Fruit fly (Drosophila melanogaster) whole organism, pupa: ENCODE measurements around the gene Atg3.
A peak's percentile ranks its signal among the peaks of the same experiment; 100 is the strongest.

Experiments used
- CG10348 ChIP-seq: fragments of 200-800 bp; sonication (Bioruptor generic); IDR thresholded peaks from 2 replicates; pipeline ENCODE4 v1.3.6; 2022; ENCODE audit warnings: missing biosample characterization, missing genetic modification characterization
- CG12605 ChIP-seq: fragments of 200-800 bp; sonication (Bioruptor generic); IDR thresholded peaks from 2 replicates; pipeline ENCODE4 v1.3.6; 2022; ENCODE audit warnings: missing biosample characterization, missing genetic modification characterization
- CG13204 ChIP-seq: fragments of 200-800 bp; sonication (Bioruptor generic); optimal IDR thresholded peaks from 2 replicates; lab custom pipeline; 2018; ENCODE audit warnings: missing biosample characterization, mild to moderate bottlenecking, missing genetic modification characterization, moderate library complexity
- CG14655 ChIP-seq: fragments of 200-800 bp; sonication (Bioruptor generic); optimal IDR thresholded peaks from 3 replicates; lab custom pipeline; 2017; ENCODE audit warnings: mild to moderate bottlenecking, missing biosample characterization, missing genetic modification reagents, missing genetic modification characterization
- CG15710 ChIP-seq: fragments of 200-800 bp; sonication (Bioruptor generic); optimal IDR thresholded peaks from 2 replicates; lab custom pipeline; 2018; ENCODE audit warnings: missing biosample characterization, mild to moderate bottlenecking, missing genetic modification characterization, moderate library complexity
- CG17806 ChIP-seq: fragments of 200-800 bp; sonication (Bioruptor generic); optimal IDR thresholded peaks from 2 replicates; lab custom pipeline; 2018; ENCODE audit warnings: missing biosample characterization, mild to moderate bottlenecking, missing genetic modification characterization, moderate library complexity
- CG32121 ChIP-seq: fragments of 200-800 bp; sonication (Bioruptor generic); IDR thresholded peaks from 2 replicates; pipeline ENCODE4 v1.3.6; 2022; ENCODE audit warnings: missing biosample characterization, missing genetic modification characterization
- CG34367 ChIP-seq: fragments of 200-800 bp; sonication (Bioruptor generic); optimal IDR thresholded peaks from 2 replicates; lab custom pipeline; 2018; ENCODE audit warnings: missing biosample characterization, mild to moderate bottlenecking, missing genetic modification characterization
- CG4496 ChIP-seq: fragments of 200-800 bp; sonication (Bioruptor generic); IDR thresholded peaks from 3 replicates; pipeline ENCODE4 v1.3.6; 2022; ENCODE audit warnings: missing biosample characterization, missing genetic modification characterization
- CG8159 ChIP-seq: fragments of 200-800 bp; sonication (Bioruptor generic); optimal IDR thresholded peaks from 3 replicates; lab custom pipeline; 2018; ENCODE audit warnings: missing biosample characterization, mild to moderate bottlenecking, missing genetic modification characterization, moderate library complexity
- CG8301 ChIP-seq: fragments of 200-800 bp; sonication (Bioruptor generic); optimal IDR thresholded peaks from 2 replicates; lab custom pipeline; 2018; ENCODE audit warnings: missing biosample characterization, mild to moderate bottlenecking, missing genetic modification characterization
- CG9948 ChIP-seq: fragments of 200-800 bp; sonication (Bioruptor generic); optimal IDR thresholded peaks from 2 replicates; lab custom pipeline; 2018; ENCODE audit warnings: missing biosample characterization, mild to moderate bottlenecking, missing genetic modification characterization, moderate library complexity
- D1 ChIP-seq: fragments of 200-800 bp; sonication (Bioruptor generic); optimal IDR thresholded peaks from 2 replicates; lab custom pipeline; 2018; ENCODE audit warnings: missing biosample characterization, mild to moderate bottlenecking, missing genetic modification characterization, moderate library complexity
- EcR ChIP-seq: fragments of 200-800 bp; sonication (Bioruptor generic); optimal IDR thresholded peaks from 3 replicates; lab custom pipeline; 2019; ENCODE audit warnings: missing biosample characterization, missing genetic modification characterization, mild to moderate bottlenecking, moderate library complexity, missing genetic modification reagents
- Ets98B ChIP-seq: fragments of 200-800 bp; sonication (Bioruptor generic); IDR thresholded peaks from 2 replicates; pipeline ENCODE4 v1.3.6; 2022; ENCODE audit warnings: missing biosample characterization, missing genetic modification characterization
- Pif1A ChIP-seq: fragments of 200-800 bp; sonication (Bioruptor generic); optimal IDR thresholded peaks from 3 replicates; lab custom pipeline; 2016; ENCODE audit warnings: missing biosample characterization, missing genetic modification characterization
- Pif1B ChIP-seq: fragments of 200-800 bp; sonication (Bioruptor generic); optimal IDR thresholded peaks from 3 replicates; lab custom pipeline; 2016; ENCODE audit warnings: missing biosample characterization, missing genetic modification characterization
- Snoo ChIP-seq: fragments of 200-800 bp; sonication (Bioruptor generic); optimal IDR thresholded peaks from 3 replicates; lab custom pipeline; 2017; ENCODE audit warnings: missing biosample characterization, mild to moderate bottlenecking, missing genetic modification characterization, inconsistent platforms
- fd96Ca ChIP-seq: fragments of 200-800 bp; sonication (Bioruptor generic); IDR thresholded peaks from 3 replicates; pipeline ENCODE4 v1.3.6; 2022; ENCODE audit warnings: missing biosample characterization, missing genetic modification characterization
- gl ChIP-seq: fragments of 200-800 bp; sonication (Bioruptor generic); optimal IDR thresholded peaks from 2 replicates; lab custom pipeline; 2018; ENCODE audit warnings: missing biosample characterization, mild to moderate bottlenecking, missing genetic modification characterization
- rn ChIP-seq: fragments of 200-800 bp; sonication (Bioruptor generic); IDR thresholded peaks from 2 replicates; pipeline ENCODE4 v1.3.6; 2022; ENCODE audit warnings: missing biosample characterization, missing genetic modification characterization

Gene Atg3

DNA sequence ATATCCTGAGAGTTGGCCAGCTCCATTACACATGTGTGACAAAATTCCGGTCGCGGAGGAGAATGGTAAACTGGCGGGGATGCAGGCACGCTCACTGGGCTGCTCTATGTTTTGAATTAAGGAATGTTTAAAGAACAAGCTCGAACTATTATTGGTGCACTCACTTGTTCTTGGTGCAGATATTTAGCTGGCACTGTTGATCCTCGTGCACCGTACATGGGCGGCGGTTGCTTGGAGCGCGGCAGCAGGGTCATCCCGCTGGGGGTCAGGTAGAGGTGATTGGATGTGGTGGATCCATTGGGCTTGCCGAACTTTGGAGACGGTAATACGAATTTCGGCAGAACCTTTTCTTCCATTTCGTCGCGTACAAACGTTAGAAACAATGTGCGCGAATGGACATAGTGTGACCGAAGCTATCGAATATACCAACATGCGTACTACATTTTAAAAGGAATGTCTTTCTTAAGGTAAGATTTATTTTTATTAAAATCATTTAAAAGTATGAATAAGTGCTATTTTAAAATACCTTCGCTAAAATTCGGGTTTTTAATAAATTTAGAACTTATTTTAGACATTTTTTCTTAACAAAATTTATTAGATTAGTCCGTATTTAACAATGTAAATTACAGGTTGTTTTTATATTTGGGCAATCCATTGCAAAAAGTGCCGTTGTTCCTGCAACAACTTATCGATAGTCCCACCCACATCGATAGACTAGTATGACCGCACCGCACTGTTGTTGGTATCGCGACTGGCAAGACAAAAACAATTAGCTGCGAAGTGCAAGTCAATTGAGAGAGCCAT lies at the start of gene Atg3, which contains the start of gene Nufip:
Gene Atg3 (plus strand): TSS at position 735 of the 804 bp plus-strand sequence.
Gene Nufip (minus strand): TSS at position 415 of the 804 bp plus-strand sequence.
- TF ChIP-seq CG15710 (tag; lab: Kevin White, UChicago) (peak; percentile 24), CG8159 (peak; percentile 38), rn (GFP tag; lab: Robert Waterston, UW) (no peak), Snoo (tag; lab: Kevin White, UChicago) (peak; percentile 9), CG34367 (no peak), CG4496 (GFP tag; lab: Robert Waterston, UW) (no peak; the same call in 2 of the 3 replicates), CG17806 (tag; lab: Kevin White, UChicago) (no peak), Pif1A (GFP tag; lab: Kevin White, UChicago) (no peak), CG32121 (GFP tag; lab: Robert Waterston, UW) (peak; percentile 52; the same call in 1 of the 2 replicates), Ets98B (GFP tag; lab: Robert Waterston, UW) (no peak)

DNA sequence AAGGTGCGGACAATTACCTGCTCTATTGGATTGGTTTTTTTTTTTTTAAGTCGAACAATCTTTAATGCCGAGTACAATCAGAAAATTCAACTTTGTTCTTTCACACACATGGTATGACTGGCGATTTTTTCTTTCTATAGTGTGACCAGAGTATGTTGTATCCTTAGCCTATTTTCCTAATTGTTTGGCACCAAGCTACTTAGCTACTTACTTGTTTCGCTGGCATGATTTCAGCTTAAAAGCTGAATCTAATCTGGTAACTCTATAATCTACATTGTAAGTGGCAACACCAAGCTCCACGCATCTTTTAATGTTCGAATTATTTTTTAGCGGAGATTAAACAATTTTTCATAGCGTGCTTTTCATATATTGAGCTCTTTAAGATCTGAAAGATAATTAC lies 25.3 kb upstream of the Atg3 start, which contains the start of gene CG12477:
Gene CG12477 (minus strand): TSS at position 101 of the 400 bp plus-strand sequence.
- no peak for TF ChIP-seq CG10348 (GFP tag; lab: Robert Waterston, UW)
- TF ChIP-seq Pif1B (GFP tag; lab: Kevin White, UChicago), result no peak
- TF ChIP-seq CG4496 (GFP tag; lab: Robert Waterston, UW), result no peak
- no peak for TF ChIP-seq CG9948 (tag; lab: Kevin White, UChicago)
- no peak for TF ChIP-seq CG17806 (tag; lab: Kevin White, UChicago)
- TF ChIP-seq Snoo (tag; lab: Kevin White, UChicago), result no peak
- no peak for TF ChIP-seq fd96Ca
- no peak for TF ChIP-seq CG8301
- no peak for TF ChIP-seq CG12605 (GFP tag; lab: Robert Waterston, UW)

DNA sequence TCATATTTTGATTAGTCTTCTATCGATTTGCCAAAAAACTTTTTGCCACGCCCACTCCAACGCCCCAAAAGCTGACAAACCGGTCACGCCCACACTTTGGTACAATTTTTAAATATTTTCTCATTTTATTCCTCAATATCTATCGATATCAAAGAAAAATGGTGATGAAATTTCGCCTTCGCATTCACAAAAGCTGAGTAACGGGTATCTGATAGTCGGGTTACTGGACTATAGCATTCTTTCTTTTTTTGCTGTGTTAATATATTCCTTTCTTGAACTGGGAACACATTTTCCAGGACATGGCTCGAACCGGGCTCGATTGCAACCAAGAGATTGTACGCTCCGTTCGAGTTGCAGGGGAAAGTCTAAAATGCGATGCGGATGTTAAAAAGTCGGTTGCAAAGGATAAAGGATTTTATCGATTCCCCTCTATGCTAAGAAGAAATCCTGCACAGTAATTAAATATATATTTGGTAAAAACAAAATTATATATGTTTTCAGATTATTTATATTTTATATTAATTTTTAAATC lies 5.5 kb upstream of the Atg3 start:
- no peak for TF ChIP-seq CG15710 (tag; lab: Kevin White, UChicago)
- no peak for TF ChIP-seq CG4496 (GFP tag; lab: Robert Waterston, UW)
- no peak for TF ChIP-seq CG32121 (GFP tag; lab: Robert Waterston, UW)
- no peak for TF ChIP-seq Ets98B (GFP tag; lab: Robert Waterston, UW)
- no peak for TF ChIP-seq CG13204 (GFP tag; lab: Kevin White, UChicago)
- no peak for TF ChIP-seq Snoo (tag; lab: Kevin White, UChicago)
- no peak for TF ChIP-seq CG9948 (tag; lab: Kevin White, UChicago)
- TF ChIP-seq CG8159, result no peak
- TF ChIP-seq Pif1A (GFP tag; lab: Kevin White, UChicago), result no peak
- TF ChIP-seq EcR (GFP tag; lab: Kevin White, UChicago), result no peak

DNA sequence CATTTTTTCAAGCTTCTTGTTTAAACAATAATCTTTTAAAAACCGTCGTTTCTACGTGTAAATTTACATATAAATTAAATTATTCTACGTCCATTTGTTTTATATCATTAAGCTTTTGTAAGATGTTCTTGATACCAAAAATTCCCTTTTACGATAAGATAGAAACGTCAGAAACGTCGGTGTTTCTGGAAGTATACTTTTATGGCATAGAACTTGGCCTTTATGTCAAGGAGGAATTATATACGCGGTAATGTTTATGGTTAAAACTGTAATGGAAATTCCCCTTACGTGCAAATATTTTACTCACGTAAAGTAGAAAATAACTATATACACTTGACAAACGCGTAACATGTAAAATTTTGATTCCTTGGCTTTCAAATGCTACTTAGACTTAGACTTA lies 4.8 kb upstream of the Atg3 start:
- TF ChIP-seq CG14655 (GFP tag; lab: Kevin White, UChicago), result no peak
- TF ChIP-seq D1 (tag; lab: Kevin White, UChicago), result peak; percentile 67
- TF ChIP-seq Ets98B (GFP tag; lab: Robert Waterston, UW), result no peak

DNA sequence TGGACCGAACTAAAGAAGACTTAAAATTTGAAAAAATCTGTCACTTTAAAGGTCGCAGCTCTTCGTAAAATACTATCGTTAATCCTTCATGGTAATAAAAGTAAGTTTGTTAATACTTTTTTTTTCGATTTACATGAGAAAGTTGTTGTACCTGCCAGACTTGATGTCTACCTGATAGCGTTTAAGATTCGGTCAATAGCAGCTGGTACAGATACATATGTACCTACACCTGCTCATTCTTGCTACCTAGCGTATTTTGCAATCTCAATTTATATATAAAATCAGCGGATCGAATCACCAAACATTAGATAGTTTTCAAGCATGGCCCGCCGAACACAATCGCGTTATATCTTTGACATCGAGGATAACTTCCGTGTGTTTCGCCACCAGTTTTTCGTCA lies 4.3 kb upstream of the Atg3 start, which contains the start of gene CG6885:
Gene CG6885 (plus strand): TSS at position 301 of the 400 bp plus-strand sequence.
- TF ChIP-seq CG17806 (tag; lab: Kevin White, UChicago), result no peak
- TF ChIP-seq CG4496 (GFP tag; lab: Robert Waterston, UW), result no peak
- TF ChIP-seq rn (GFP tag; lab: Robert Waterston, UW), result no peak
- no peak for TF ChIP-seq CG10348 (GFP tag; lab: Robert Waterston, UW)
- TF ChIP-seq gl, result no peak
- TF ChIP-seq EcR (GFP tag; lab: Kevin White, UChicago), result no peak
- no peak for TF ChIP-seq CG13204 (GFP tag; lab: Kevin White, UChicago)
- TF ChIP-seq CG12605 (GFP tag; lab: Robert Waterston, UW), result no peak
- TF ChIP-seq Pif1A (GFP tag; lab: Kevin White, UChicago), result no peak
- TF ChIP-seq CG9948 (tag; lab: Kevin White, UChicago), result no peak
- TF ChIP-seq Pif1B (GFP tag; lab: Kevin White, UChicago), result no peak
- TF ChIP-seq Ets98B (GFP tag; lab: Robert Waterston, UW), result no peak
- no peak for TF ChIP-seq CG32121 (GFP tag; lab: Robert Waterston, UW)
- TF ChIP-seq CG8159, result no peak
- no peak for TF ChIP-seq Snoo (tag; lab: Kevin White, UChicago)
- no peak for TF ChIP-seq CG14655 (GFP tag; lab: Kevin White, UChicago)

DNA sequence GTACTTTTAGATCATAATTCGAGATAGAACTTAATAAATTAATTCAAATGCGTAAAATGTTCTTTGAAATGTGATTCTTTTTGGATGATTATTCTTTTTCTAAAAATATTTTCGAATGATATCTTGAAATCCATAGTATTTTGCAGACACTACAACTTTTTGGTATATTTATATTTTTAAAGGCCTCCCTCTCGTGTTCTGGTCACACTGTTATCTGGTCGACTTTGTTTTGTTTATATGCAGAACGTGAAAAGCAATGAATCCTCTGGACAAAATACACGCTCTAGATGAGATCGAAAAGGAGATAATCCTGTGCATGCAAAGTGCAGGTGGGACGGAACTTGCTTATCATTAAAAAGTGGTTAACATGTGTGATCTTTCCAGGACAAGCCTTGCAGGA lies 2.8 kb upstream of the Atg3 start, which contains the start of gene MED11:
Gene MED11 (plus strand): TSS at position 210 of the 400 bp plus-strand sequence.
- TF ChIP-seq CG8301 (no peak), CG32121 (GFP tag; lab: Robert Waterston, UW) (no peak), gl (no peak), Pif1B (GFP tag; lab: Kevin White, UChicago) (no peak), CG12605 (GFP tag; lab: Robert Waterston, UW) (no peak), CG34367 (no peak), fd96Ca (no peak), CG13204 (GFP tag; lab: Kevin White, UChicago) (no peak), CG8159 (no peak), Pif1A (GFP tag; lab: Kevin White, UChicago) (no peak), CG4496 (GFP tag; lab: Robert Waterston, UW) (no peak), CG15710 (tag; lab: Kevin White, UChicago) (no peak), rn (GFP tag; lab: Robert Waterston, UW) (no peak), Snoo (tag; lab: Kevin White, UChicago) (no peak), CG14655 (GFP tag; lab: Kevin White, UChicago) (no peak), Ets98B (GFP tag; lab: Robert Waterston, UW) (no peak), CG17806 (tag; lab: Kevin White, UChicago) (no peak)
